Fruit fly (Drosophila melanogaster): ENCODE results near the gene Dysb.

DNA sequence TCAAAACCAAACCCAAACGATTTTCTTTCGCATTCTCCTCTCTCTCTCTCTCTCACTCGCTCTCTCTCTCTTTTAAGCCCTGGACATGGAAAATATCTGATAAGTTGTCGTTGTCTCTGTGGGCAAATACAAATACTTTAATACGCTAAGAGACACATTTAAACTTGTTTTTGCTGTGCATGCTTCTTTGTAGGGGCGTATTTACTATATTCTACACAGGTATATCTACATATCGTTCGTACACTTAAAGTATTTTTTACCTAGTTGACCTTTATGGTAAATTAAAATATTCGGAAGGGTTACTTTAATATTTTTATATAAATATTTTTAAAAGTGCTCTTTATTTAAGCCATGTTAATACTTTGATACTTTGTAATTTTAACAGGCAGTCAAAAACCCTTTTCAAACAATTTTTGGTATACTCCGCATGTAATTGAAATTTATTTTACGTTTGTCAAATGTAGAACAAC is 21.3 kb upstream of the Dysb start:
- TF ChIP-seq CTCF (optimal IDR thresholded peaks at IDR 0.05) (no peak), CG8478 (optimal IDR thresholded peaks at IDR 0.05) (no peak)
